Worm (Caenorhabditis elegans): ENCODE results near the gene fbxa-174.

Gene fbxa-174

DNA sequence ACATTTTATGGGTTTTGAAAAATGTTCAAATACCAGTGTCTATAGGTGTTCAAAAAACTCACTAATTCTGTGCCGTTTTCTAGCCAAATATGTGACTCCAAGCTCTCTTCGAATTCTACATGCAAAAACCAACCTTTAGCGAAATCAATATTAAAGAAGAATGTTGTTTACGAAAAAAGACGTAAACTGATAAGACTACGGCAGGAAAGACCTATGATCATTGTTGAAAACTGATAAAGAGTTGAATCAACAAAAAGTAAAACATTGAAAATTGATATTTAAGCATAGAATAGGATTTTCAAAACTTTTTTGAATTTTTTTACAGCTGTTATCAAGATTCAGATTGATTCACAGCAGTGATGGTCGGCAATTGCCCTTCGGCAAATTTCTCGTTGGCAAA is 40.5 kb upstream of the fbxa-174 start, which contains the start of gene Y6G8.2 (continued):
- TF ChIP-seq mxl-3 (GFP tag; optimal IDR thresholded peaks at IDR 0.05) = no peak
- peak; percentile 5 for TF ChIP-seq duxl-1 (tag; optimal IDR thresholded peaks at IDR 0.05; ENCODE audit: poor library complexity)
- no peak for TF ChIP-seq vab-7 (GFP tag; IDR thresholded peaks at IDR 0.05)
- no peak for TF ChIP-seq R02D3.7 (tag; optimal IDR thresholded peaks at IDR 0.05)
- TF ChIP-seq daf-16 (GFP tag; optimal IDR thresholded peaks at IDR 0.05) = peak in 1 of 2 experiments; percentile 20
- peak; percentile 97 for TF ChIP-seq daf-16 (tag; optimal IDR thresholded peaks at IDR 0.05)
- TF ChIP-seq ctbp-1 (GFP tag; IDR thresholded peaks at IDR 0.05) = no peak
- no peak for TF ChIP-seq nhr-6 (tag; optimal IDR thresholded peaks at IDR 0.05)
- no peak for TF ChIP-seq aly-2 (tag; optimal IDR thresholded peaks at IDR 0.05)
- TF ChIP-seq skn-1 (tag; optimal IDR thresholded peaks at IDR 0.05) = no peak
- TF ChIP-seq zag-1 (tag; optimal IDR thresholded peaks at IDR 0.05) = no peak
- no peak for TF ChIP-seq snpc-1.2 (GFP tag; IDR thresholded peaks at IDR 0.05)
- TF ChIP-seq Y75B8A.6 (GFP tag; IDR thresholded peaks at IDR 0.05) = no peak
- TF ChIP-seq nhr-77 (tag; optimal IDR thresholded peaks at IDR 0.05) = peak; percentile 12
- peak; percentile 44 for TF ChIP-seq nhr-28 (tag; optimal IDR thresholded peaks at IDR 0.05)
- no peak for TF ChIP-seq F10B5.3 (tag; optimal IDR thresholded peaks at IDR 0.05)
- no peak for TF ChIP-seq fkh-10 (GFP tag; optimal IDR thresholded peaks at IDR 0.05)
- TF ChIP-seq lsy-2 (tag; optimal IDR thresholded peaks at IDR 0.05) = no peak
- TF ChIP-seq ztf-7 (tag; optimal IDR thresholded peaks at IDR 0.05) = no peak
- TF ChIP-seq T26A8.4 (GFP tag; IDR thresholded peaks at IDR 0.05) = no peak
- TF ChIP-seq F37D6.2 (tag; optimal IDR thresholded peaks at IDR 0.05) = no peak
- TF ChIP-seq attf-4 (tag; optimal IDR thresholded peaks at IDR 0.05) = no peak
- no peak for TF ChIP-seq egl-27 (tag; optimal IDR thresholded peaks at IDR 0.05)
- TF ChIP-seq ZK337.2 (GFP tag; IDR thresholded peaks at IDR 0.05) = no peak
- TF ChIP-seq ztf-11 (tag; optimal IDR thresholded peaks at IDR 0.05) = no peak
- no peak for TF ChIP-seq zfp-2 (tag; optimal IDR thresholded peaks at IDR 0.05)
- TF ChIP-seq arid-1 (GFP tag; conservative IDR thresholded peaks at IDR 0.05) = no peak
- TF ChIP-seq hmg-1.1 (GFP tag; IDR thresholded peaks at IDR 0.05) = no peak
- TF ChIP-seq dmd-6 (GFP tag; IDR thresholded peaks at IDR 0.05) = peak; percentile 26; the same call in 1 of the 2 replicates
- no peak for TF ChIP-seq cey-2 (tag; optimal IDR thresholded peaks at IDR 0.05; ENCODE audit: borderline replicate concordance, insufficient read depth)
- peak; percentile 78 for TF ChIP-seq pqm-1 (tag; optimal IDR thresholded peaks at IDR 0.05)
- no peak for TF ChIP-seq mxl-2 (GFP tag; conservative IDR thresholded peaks at IDR 0.05)
- TF ChIP-seq unc-39 (tag; optimal IDR thresholded peaks at IDR 0.05) = no peak
- TF ChIP-seq ces-1 (GFP tag; optimal IDR thresholded peaks at IDR 0.05) = no peak
- TF ChIP-seq lin-1 (GFP tag; IDR thresholded peaks at IDR 0.05) = no peak
- no peak for TF ChIP-seq nhr-10 (tag; optimal IDR thresholded peaks at IDR 0.05)
- no peak for TF ChIP-seq nhr-25 (tag; optimal IDR thresholded peaks at IDR 0.05; ENCODE audit: borderline replicate concordance, insufficient read depth)
- TF ChIP-seq mep-1 (tag; optimal IDR thresholded peaks at IDR 0.05) = no peak
- no peak for TF ChIP-seq mdt-29 (GFP tag; IDR thresholded peaks at IDR 0.05)
- TF ChIP-seq lin-13 (GFP tag; optimal IDR thresholded peaks at IDR 0.05) = no peak
- no peak for TF ChIP-seq ceh-28 (tag; optimal IDR thresholded peaks at IDR 0.05)
- TF ChIP-seq pha-4 (GFP tag; IDR thresholded peaks at IDR 0.05) = no peak
- TF ChIP-seq pha-4 (tag; optimal IDR thresholded peaks at IDR 0.05) = no peak
- TF ChIP-seq D1046.2 (GFP tag; IDR thresholded peaks at IDR 0.05) = no peak
- no peak for TF ChIP-seq T20F7.1 (GFP tag; optimal IDR thresholded peaks at IDR 0.05)
- no peak for TF ChIP-seq hlh-30 (tag; optimal IDR thresholded peaks at IDR 0.05; ENCODE audit: insufficient read depth)
- TF ChIP-seq ceh-44 (GFP tag; IDR thresholded peaks at IDR 0.05) = no peak
- TF ChIP-seq unc-130 (GFP tag; optimal IDR thresholded peaks at IDR 0.05) = no peak

All from whole organism, L4 larva.